Fruit fly (Drosophila melanogaster): ENCODE data around the gene plh.

plh gene

dm6 chr3R:4952571-4952929 is 58.3 kb downstream of the plh start, which contains the start of gene Ubc6 (continued):
- TF ChIP-seq sr (GFP tag; IDR thresholded peaks at IDR 0.05) (no peak), grau (tag; optimal IDR thresholded peaks at IDR 0.05) (peak; percentile 56), CG18476 (GFP tag; optimal IDR thresholded peaks at IDR 0.05) (no peak), ind (GFP tag; optimal IDR thresholded peaks at IDR 0.05) (peak; percentile 77), fd3F (GFP tag; optimal IDR thresholded peaks at IDR 0.05) (peak; percentile 6), lab (GFP tag; optimal IDR thresholded peaks at IDR 0.05) (peak; percentile 74), CG16815 (GFP tag; optimal IDR thresholded peaks at IDR 0.05) (no peak), kni (GFP tag; optimal IDR thresholded peaks at IDR 0.05) (peak; percentile 21), salm (tag; optimal IDR thresholded peaks at IDR 0.05) (peak; percentile 11), her (GFP tag; optimal IDR thresholded peaks at IDR 0.05) (peak; percentile 100), shn (GFP tag; optimal IDR thresholded peaks at IDR 0.05) (peak; percentile 76), Pdp1 (GFP tag; optimal IDR thresholded peaks at IDR 0.05) (peak; percentile 78 to 79), Nf-YB (GFP tag; optimal IDR thresholded peaks at IDR 0.05) (peak; percentile 27), bsh (GFP tag; optimal IDR thresholded peaks at IDR 0.05) (peak in 1 of 2 experiments; percentile 53), CG17912 (GFP tag; optimal IDR thresholded peaks at IDR 0.05) (peak; percentile 28), CG4820 (GFP tag; optimal IDR thresholded peaks at IDR 0.05) (peak; percentile 48), hth (optimal IDR thresholded peaks at IDR 0.05) (no peak), CG6272 (GFP tag; IDR thresholded peaks at IDR 0.05) (peak; percentile 79), CG12942 (GFP tag; optimal IDR thresholded peaks at IDR 0.05) (peak; percentile 47), CG7271 (tag; optimal IDR thresholded peaks at IDR 0.05) (no peak), da (GFP tag; optimal IDR thresholded peaks at IDR 0.05) (peak; percentile 65), Ptx1 (GFP tag; IDR thresholded peaks at IDR 0.05) (no peak), CG12299 (tag; optimal IDR thresholded peaks at IDR 0.05) (peak; percentile 24), Eip74EF (GFP tag; optimal IDR thresholded peaks at IDR 0.05) (no peak), Ets97D (GFP tag; optimal IDR thresholded peaks at IDR 0.05) (peak; percentile 94), Med (GFP tag) (peak; percentile 96), CG17568 (GFP tag; optimal IDR thresholded peaks at IDR 0.05) (no peak), z (GFP tag; IDR thresholded peaks at IDR 0.05) (no peak), CG16863 (GFP tag; optimal IDR thresholded peaks at IDR 0.05) (peak; percentile 71), CG3995 (GFP tag; optimal IDR thresholded peaks at IDR 0.05) (peak; percentile 49), sens (GFP tag) (peak; percentile 85), Blimp-1 (GFP tag; optimal IDR thresholded peaks at IDR 0.05) (peak; percentile 47), CG12391 (tag; optimal IDR thresholded peaks at IDR 0.05) (peak; percentile 75), CG2116 (GFP tag; optimal IDR thresholded peaks at IDR 0.05) (peak; percentile 77), ash1 (GFP tag; optimal IDR thresholded peaks at IDR 0.05) (peak; percentile 63), Antp (GFP tag; optimal IDR thresholded peaks at IDR 0.05) (peak; percentile 89), CG15514 (GFP tag; optimal IDR thresholded peaks at IDR 0.05) (peak; percentile 88), CG8924 (tag; optimal IDR thresholded peaks at IDR 0.05) (peak; percentile 63), nmo (GFP tag; optimal IDR thresholded peaks at IDR 0.05) (peak; percentile 82), tap (tag; optimal IDR thresholded peaks at IDR 0.05) (no peak), klu (GFP tag; IDR thresholded peaks at IDR 0.05) (no peak), Lpt (GFP tag; optimal IDR thresholded peaks at IDR 0.05) (no peak), CG18619 (GFP tag; optimal IDR thresholded peaks at IDR 0.05) (peak; percentile 53), cato (GFP tag; optimal IDR thresholded peaks at IDR 0.05; ENCODE audit: borderline replicate concordance) (no peak), CG17802 (tag; optimal IDR thresholded peaks at IDR 0.05) (peak; percentile 18), onecut (GFP tag; IDR thresholded peaks at IDR 0.05) (peak; percentile 90), Atf3 (GFP tag; optimal IDR thresholded peaks at IDR 0.05) (peak; percentile 71), PHDP (tag; optimal IDR thresholded peaks at IDR 0.05) (peak; percentile 13), CG7839 (tag; optimal IDR thresholded peaks at IDR 0.05) (peak; percentile 48), GATAe (GFP tag; conservative IDR thresholded peaks at IDR 0.05) (no peak), rib (GFP tag; IDR thresholded peaks at IDR 0.05) (no peak)
